Fruit fly (Drosophila melanogaster): ENCODE measurements around the gene Kmn1.

- TF ChIP-seq CG9948 (tag; optimal IDR thresholded peaks at IDR 0.05) (peak; percentile 27), CG12605 (GFP tag; IDR thresholded peaks at IDR 0.05) (0 out of 2 replicates have a peak, but pooled peaks have one; percentile 21), Pif1A (GFP tag; optimal IDR thresholded peaks at IDR 0.05) (no peak), D1 (tag; optimal IDR thresholded peaks at IDR 0.05) (no peak), CG34367 (tag; optimal IDR thresholded peaks at IDR 0.05) (peak; percentile 2), CG8301 (tag; optimal IDR thresholded peaks at IDR 0.05) (peak; percentile 4), CG13204 (GFP tag; optimal IDR thresholded peaks at IDR 0.05) (no peak), CG15710 (tag; optimal IDR thresholded peaks at IDR 0.05) (peak; percentile 9), fd96Ca (GFP tag; IDR thresholded peaks at IDR 0.05) (0 out of 3 replicates have a peak, but pooled peaks have one; percentile 55)
Measured at dm6 chrX:11580200-11580840, 8.1 kb upstream of the Kmn1 start, which contains the start of gene nod.

Measured in whole organism, pupa.